Fruit fly (Drosophila melanogaster): ENCODE measurements around the gene Pi4KIIIalpha.

Gene Pi4KIIIalpha

dm6 chrX:2619651-2620050 is 5.0 kb upstream of the Pi4KIIIalpha start, which contains the start of the genes Tsp3A and Seipin (continued):
- TF ChIP-seq Dip2 (GFP tag; IDR thresholded peaks at IDR 0.05): no peak
- peak; percentile 78 for TF ChIP-seq CG17361 (GFP tag; IDR thresholded peaks at IDR 0.05)
- peak; percentile 69 for TF ChIP-seq ash1 (GFP tag; optimal IDR thresholded peaks at IDR 0.05)
- peak; percentile 49 for TF ChIP-seq tup (GFP tag; optimal IDR thresholded peaks at IDR 0.05)
- peak; percentile 99 for TF ChIP-seq Med (GFP tag)
- TF ChIP-seq crol (GFP tag; IDR thresholded peaks at IDR 0.05): no peak
- TF ChIP-seq Xbp1 (GFP tag; optimal IDR thresholded peaks at IDR 0.05): peak; percentile 79
- TF ChIP-seq CG13424 (tag; optimal IDR thresholded peaks at IDR 0.05): peak; percentile 81
- peak; percentile 82 for TF ChIP-seq ap (GFP tag; IDR thresholded peaks at IDR 0.05)
- TF ChIP-seq Optix (GFP tag; IDR thresholded peaks at IDR 0.05): peak; percentile 82
- TF ChIP-seq Hr78 (GFP tag; optimal IDR thresholded peaks at IDR 0.05): peak in 1 of 2 experiments; percentile 71
- TF ChIP-seq CG30431 (GFP tag; optimal IDR thresholded peaks at IDR 0.05): peak; percentile 61
- TF ChIP-seq HLH4C (GFP tag; IDR thresholded peaks at IDR 0.05; ENCODE audit: partially characterized antibody): peak; percentile 67
- peak; percentile 82 for TF ChIP-seq CHES-1-like (GFP tag; optimal IDR thresholded peaks at IDR 0.05)
- peak; percentile 67; the same call in 1 of the 3 replicates for TF ChIP-seq CG11093 (GFP tag; IDR thresholded peaks at IDR 0.05)
- TF ChIP-seq h (optimal IDR thresholded peaks at IDR 0.05): no peak
- no peak for TF ChIP-seq ac (GFP tag; optimal IDR thresholded peaks at IDR 0.05)
- TF ChIP-seq Spps (tag; optimal IDR thresholded peaks at IDR 0.05): no peak
- TF ChIP-seq gro (GFP tag; optimal IDR thresholded peaks at IDR 0.05): peak; percentile 92
- peak; percentile 78 for TF ChIP-seq Oli (tag; optimal IDR thresholded peaks at IDR 0.05)
- TF ChIP-seq az2 (GFP tag; optimal IDR thresholded peaks at IDR 0.05): peak; percentile 69
- TF ChIP-seq CG10147 (GFP tag; optimal IDR thresholded peaks at IDR 0.05): peak; percentile 86
- TF ChIP-seq CG10543 (GFP tag; optimal IDR thresholded peaks at IDR 0.05): peak; percentile 70
- peak; percentile 79 for TF ChIP-seq dati (GFP tag; IDR thresholded peaks at IDR 0.05)
- TF ChIP-seq Vsx1 (GFP tag; optimal IDR thresholded peaks at IDR 0.05): no peak
- TF ChIP-seq luna (GFP tag; optimal IDR thresholded peaks at IDR 0.05): peak; percentile 60
- peak; percentile 44 for TF ChIP-seq B-H2 (GFP tag; optimal IDR thresholded peaks at IDR 0.05)
- peak; percentile 77 for TF ChIP-seq D19B (GFP tag; optimal IDR thresholded peaks at IDR 0.05)
- peak; percentile 92 for TF ChIP-seq ci (GFP tag; IDR thresholded peaks at IDR 0.05)
- TF ChIP-seq nmo (GFP tag; optimal IDR thresholded peaks at IDR 0.05): peak; percentile 80

DNA sequence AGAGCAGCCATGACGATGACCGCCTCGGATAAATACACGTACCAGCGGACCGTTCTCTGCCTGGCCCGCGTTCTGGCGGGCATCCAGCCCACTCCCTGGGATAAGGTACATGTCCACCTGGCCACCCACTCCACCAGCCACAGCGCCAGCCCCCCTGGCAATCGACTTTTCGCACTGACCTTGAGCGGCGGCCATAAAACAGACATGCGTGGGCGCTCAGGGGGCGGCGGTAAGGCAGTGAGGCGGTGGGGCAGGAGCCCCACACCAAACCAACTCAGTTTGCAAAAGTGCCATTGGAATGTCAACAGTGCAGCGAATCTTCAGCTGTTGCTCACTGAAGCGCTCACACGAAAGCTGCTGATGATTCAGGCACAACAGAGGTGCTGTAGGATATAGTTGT is 405 bp downstream of the Pi4KIIIalpha start:
- TF ChIP-seq sr (GFP tag; IDR thresholded peaks at IDR 0.05) (peak; percentile 54), Side (GFP tag; optimal IDR thresholded peaks at IDR 0.05) (no peak), NfI (GFP tag; optimal IDR thresholded peaks at IDR 0.05) (no peak), gro (GFP tag; optimal IDR thresholded peaks at IDR 0.05) (no peak), CG10431 (GFP tag; optimal IDR thresholded peaks at IDR 0.05) (no peak), ftz-f1 (GFP tag; optimal IDR thresholded peaks at IDR 0.05) (peak; percentile 82), repo (GFP tag; optimal IDR thresholded peaks at IDR 0.05) (no peak), hb (GFP tag; IDR thresholded peaks at IDR 0.05; ENCODE audit: partially characterized antibody) (0 out of 3 replicates have a peak, but pooled peaks have one; percentile 18), crol (GFP tag; IDR thresholded peaks at IDR 0.05) (peak; percentile 52)
